Worm (Caenorhabditis elegans) whole organism, midembryonic: ENCODE measurements around the gene sri-61.

ENCODE experiments used
- T22C8.4 ChIP-seq: fragments of 200-800 bp; sonication (Bioruptor generic); IDR thresholded peaks from 2 replicates; pipeline ENCODE4 v1.3.6; 2022; ENCODE audit warnings: missing genetic modification characterization, missing compliant biosample characterization
- cog-1 ChIP-seq: sonication (generic microtip); optimal IDR thresholded peaks from 2 replicates; lab custom pipeline; 2016; ENCODE audit warnings: missing genetic modification characterization, missing compliant biosample characterization
- flt-1 ChIP-seq: fragments of 200-800 bp; sonication (Bioruptor generic); IDR thresholded peaks from 2 replicates; pipeline ENCODE4 v1.3.6; 2022; ENCODE audit warnings: missing genetic modification characterization, missing compliant biosample characterization
- klf-2 ChIP-seq: fragments of 200-800 bp; sonication (Bioruptor generic); conservative IDR thresholded peaks from 2 replicates; pipeline ENCODE4 v1.3.6; 2022; ENCODE audit warnings: missing genetic modification reagents, missing genetic modification characterization, missing compliant biosample characterization
- med-1 ChIP-seq: sonication (generic microtip); optimal IDR thresholded peaks from 2 replicates; lab custom pipeline; 2017; ENCODE audit warnings: missing genetic modification characterization, mild to moderate bottlenecking, missing compliant biosample characterization, antibody characterized with exemption, missing genetic modification reagents; ENCODE audit not compliant: insufficient read depth
- ref-1 ChIP-seq: fragments of 200-800 bp; sonication (Bioruptor generic); conservative IDR thresholded peaks from 2 replicates; pipeline ENCODE4 v1.3.6; 2022; ENCODE audit warnings: missing genetic modification reagents, missing genetic modification characterization, missing compliant biosample characterization
- tab-1 ChIP-seq: fragments of 200-800 bp; sonication (Bioruptor generic); IDR thresholded peaks from 2 replicates; pipeline ENCODE4 v1.3.6; 2022; ENCODE audit warnings: missing genetic modification characterization, missing compliant biosample characterization
- ztf-23 ChIP-seq: fragments of 200-800 bp; sonication (Bioruptor generic); IDR thresholded peaks from 2 replicates; pipeline ENCODE4 v1.3.6; 2022; ENCODE audit warnings: missing genetic modification reagents, missing genetic modification characterization, missing compliant biosample characterization
- ztf-29 ChIP-seq: fragments of 200-800 bp; sonication (Bioruptor generic); IDR thresholded peaks from 2 replicates; pipeline ENCODE4 v1.3.6; 2022; ENCODE audit warnings: missing genetic modification reagents, missing genetic modification characterization, missing compliant biosample characterization

sri-61 gene

ce11 chrII:2734735-2735134, 34.6 kb upstream of the sri-61 start:
- TF ChIP-seq T22C8.4 (GFP tag; lab: Robert Waterston, UW): no peak

- no peak for TF ChIP-seq ztf-23 (GFP tag; lab: Robert Waterston, UW)
- TF ChIP-seq tab-1: no peak
- no peak for TF ChIP-seq flt-1
- TF ChIP-seq med-1: no peak
- no peak for TF ChIP-seq klf-2 (GFP tag; lab: Robert Waterston, UW)
- TF ChIP-seq ref-1 (GFP tag; lab: Robert Waterston, UW): no peak
- no peak for TF ChIP-seq ztf-29 (GFP tag; lab: Robert Waterston, UW)
- TF ChIP-seq cog-1: no peak
- TF ChIP-seq T22C8.4 (GFP tag; lab: Robert Waterston, UW): no peak
Observed at ce11 chrII:2734266-2734665, 34.1 kb upstream of the sri-61 start.

ce11 chrII:2730647-2731046, 30.5 kb upstream of the sri-61 start:
- TF ChIP-seq klf-2 (GFP tag; lab: Robert Waterston, UW) (no peak), flt-1 (no peak), cog-1 (no peak), ztf-29 (GFP tag; lab: Robert Waterston, UW) (no peak), ztf-23 (GFP tag; lab: Robert Waterston, UW) (no peak), med-1 (no peak)

ce11 chrII:2726774-2727173, 26.6 kb upstream of the sri-61 start:
- TF ChIP-seq tab-1 (no peak), ztf-23 (GFP tag; lab: Robert Waterston, UW) (no peak), ref-1 (GFP tag; lab: Robert Waterston, UW) (no peak), T22C8.4 (GFP tag; lab: Robert Waterston, UW) (no peak), cog-1 (no peak), klf-2 (GFP tag; lab: Robert Waterston, UW) (no peak), flt-1 (no peak), ztf-29 (GFP tag; lab: Robert Waterston, UW) (no peak), med-1 (no peak)

ce11 chrII:2725561-2725960, 25.4 kb upstream of the sri-61 start, which contains the start of the genes T05A8.11 and nep-2:
T05A8.11 (minus strand) TSS chrII:2725661.
nep-2 (minus strand) TSS chrII:2725752.
- TF ChIP-seq klf-2 (GFP tag; lab: Robert Waterston, UW): no peak

- TF ChIP-seq T22C8.4 (GFP tag; lab: Robert Waterston, UW): no peak
- TF ChIP-seq ztf-29 (GFP tag; lab: Robert Waterston, UW): no peak
- no peak for TF ChIP-seq cog-1
- no peak for TF ChIP-seq flt-1
- no peak for TF ChIP-seq tab-1
- TF ChIP-seq ztf-23 (GFP tag; lab: Robert Waterston, UW): no peak
- no peak for TF ChIP-seq klf-2 (GFP tag; lab: Robert Waterston, UW)
- no peak for TF ChIP-seq ref-1 (GFP tag; lab: Robert Waterston, UW)
- no peak for TF ChIP-seq med-1
Observed at ce11 chrII:2721992-2722391, 21.9 kb upstream of the sri-61 start.

- no peak for TF ChIP-seq med-1
- no peak for TF ChIP-seq ztf-29 (GFP tag; lab: Robert Waterston, UW)
- TF ChIP-seq T22C8.4 (GFP tag; lab: Robert Waterston, UW): no peak
- TF ChIP-seq flt-1: no peak
- no peak for TF ChIP-seq ztf-23 (GFP tag; lab: Robert Waterston, UW)
- no peak for TF ChIP-seq klf-2 (GFP tag; lab: Robert Waterston, UW)
- TF ChIP-seq tab-1: no peak
- TF ChIP-seq cog-1: no peak
- no peak for TF ChIP-seq ref-1 (GFP tag; lab: Robert Waterston, UW)
Observed at ce11 chrII:2719212-2719611, 19.1 kb upstream of the sri-61 start.

ce11 chrII:2717335-2717734, 17.2 kb upstream of the sri-61 start, which contains the start of gene T05A8.3:
T05A8.3 (minus strand) TSS chrII:2717435.
- TF ChIP-seq klf-2 (GFP tag; lab: Robert Waterston, UW): no peak
- no peak for TF ChIP-seq tab-1
- TF ChIP-seq ztf-23 (GFP tag; lab: Robert Waterston, UW): no peak
- no peak for TF ChIP-seq cog-1
- TF ChIP-seq ztf-29 (GFP tag; lab: Robert Waterston, UW): no peak
- no peak for TF ChIP-seq T22C8.4 (GFP tag; lab: Robert Waterston, UW)
- no peak for TF ChIP-seq flt-1
- no peak for TF ChIP-seq ref-1 (GFP tag; lab: Robert Waterston, UW)
- no peak for TF ChIP-seq med-1

- TF ChIP-seq cog-1 (no peak), ztf-29 (GFP tag; lab: Robert Waterston, UW) (no peak), T22C8.4 (GFP tag; lab: Robert Waterston, UW) (no peak), tab-1 (no peak), ref-1 (GFP tag; lab: Robert Waterston, UW) (no peak), flt-1 (no peak)
Observed at ce11 chrII:2710919-2711318, 10.8 kb upstream of the sri-61 start, which contains the start of gene T05A8.2. T05A8.2 (minus strand) TSS chrII:2711019.

ce11 chrII:2709942-2710341, 9.8 kb upstream of the sri-61 start, which contains the start of gene T05A8.1:
T05A8.1 (minus strand) TSS chrII:2710042.
- TF ChIP-seq T22C8.4 (GFP tag; lab: Robert Waterston, UW) (no peak), ref-1 (GFP tag; lab: Robert Waterston, UW) (no peak), flt-1 (no peak), med-1 (no peak), tab-1 (no peak), ztf-23 (GFP tag; lab: Robert Waterston, UW) (no peak), cog-1 (no peak), ztf-29 (GFP tag; lab: Robert Waterston, UW) (no peak), klf-2 (GFP tag; lab: Robert Waterston, UW) (no peak)

- TF ChIP-seq ref-1 (GFP tag; lab: Robert Waterston, UW): no peak
- TF ChIP-seq T22C8.4 (GFP tag; lab: Robert Waterston, UW): no peak
- TF ChIP-seq ztf-29 (GFP tag; lab: Robert Waterston, UW): no peak
- TF ChIP-seq flt-1: no peak
- TF ChIP-seq cog-1: no peak
- TF ChIP-seq klf-2 (GFP tag; lab: Robert Waterston, UW): no peak
- no peak for TF ChIP-seq ztf-23 (GFP tag; lab: Robert Waterston, UW)
- TF ChIP-seq tab-1: no peak
- no peak for TF ChIP-seq med-1
Observed at ce11 chrII:2707872-2708271, 7.7 kb upstream of the sri-61 start, which contains the start of gene Y47G7B.2. Y47G7B.2 (minus strand) TSS chrII:2708014.
